Fruit fly (Drosophila melanogaster): ENCODE data around the gene C3G.

C3G gene

DNA sequence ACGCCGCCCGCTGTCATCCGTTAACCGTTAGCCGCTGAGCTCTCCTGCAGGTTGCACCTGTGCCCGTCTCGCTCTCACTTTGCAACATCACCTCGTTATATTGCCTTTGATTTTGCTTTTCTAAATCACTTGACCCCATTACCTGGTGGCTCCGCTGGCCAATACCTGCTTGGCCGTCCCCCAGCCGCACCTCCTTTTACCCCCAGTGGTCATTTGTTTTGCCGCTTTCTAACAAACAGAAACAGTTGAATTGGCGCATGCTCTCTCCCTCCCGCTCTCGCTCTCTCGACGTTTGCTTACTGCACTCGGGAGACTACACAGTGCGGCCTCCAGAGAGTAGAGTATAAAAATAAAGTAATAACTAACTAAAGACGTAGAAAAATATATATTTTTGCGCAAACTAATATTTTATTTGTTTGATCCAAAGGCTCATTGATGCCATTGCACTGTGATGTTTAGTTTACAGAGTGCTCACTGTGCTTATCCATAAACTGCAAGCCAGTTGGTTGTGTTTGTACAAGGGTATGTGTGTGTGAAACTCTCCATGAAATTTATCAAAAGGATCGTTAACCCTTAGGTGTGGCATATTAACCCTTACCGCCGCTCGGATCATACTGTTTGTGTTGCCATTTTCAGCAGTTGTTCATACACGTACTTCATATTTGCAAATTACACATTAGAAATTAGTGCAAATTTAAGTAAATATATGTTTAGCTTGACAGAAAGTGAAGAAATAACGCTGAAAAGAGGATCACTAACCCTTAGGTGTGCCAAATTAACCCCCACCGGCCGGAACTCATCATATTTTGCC, 1.3 kb upstream of the C3G start (continued):
- peak; percentile 78 for TF ChIP-seq ap (GFP tag; IDR thresholded peaks at IDR 0.05)
- TF ChIP-seq CG17186 (GFP tag; optimal IDR thresholded peaks at IDR 0.05): peak; percentile 16
- peak; percentile 75 for TF ChIP-seq Bteb2 (GFP tag; optimal IDR thresholded peaks at IDR 0.05)
- TF ChIP-seq fru (optimal IDR thresholded peaks at IDR 0.05): no peak
- TF ChIP-seq ken (GFP tag; IDR thresholded peaks at IDR 0.05): peak; percentile 93
- TF ChIP-seq maf-S (GFP tag; optimal IDR thresholded peaks at IDR 0.05): no peak
- peak; percentile 33 for TF ChIP-seq CG6683 (GFP tag; optimal IDR thresholded peaks at IDR 0.05)
- TF ChIP-seq CG9932 (GFP tag; IDR thresholded peaks at IDR 0.05): peak; percentile 89
- peak; percentile 89 for TF ChIP-seq Optix (GFP tag; IDR thresholded peaks at IDR 0.05)
- peak; percentile 66 for TF ChIP-seq CG16863 (GFP tag; optimal IDR thresholded peaks at IDR 0.05)
- TF ChIP-seq cato (GFP tag; optimal IDR thresholded peaks at IDR 0.05; ENCODE audit: borderline replicate concordance): peak; percentile 30
- TF ChIP-seq CG1602 (GFP tag; optimal IDR thresholded peaks at IDR 0.05): peak; percentile 77
- peak; percentile 7 for TF ChIP-seq CG3065 (GFP tag; optimal IDR thresholded peaks at IDR 0.05)
- TF ChIP-seq unpg (GFP tag; optimal IDR thresholded peaks at IDR 0.05): no peak
- no peak; the same call in 1 of the 2 replicates for TF ChIP-seq CG31441 (GFP tag; IDR thresholded peaks at IDR 0.05)
- TF ChIP-seq ems (GFP tag; optimal IDR thresholded peaks at IDR 0.05): peak; percentile 68
- peak; percentile 77 for TF ChIP-seq dmrt11E (tag; optimal IDR thresholded peaks at IDR 0.05)
- TF ChIP-seq CG4820 (GFP tag; optimal IDR thresholded peaks at IDR 0.05): peak; percentile 64
- peak; percentile 80 for TF ChIP-seq ewg (GFP tag; optimal IDR thresholded peaks at IDR 0.05)
- no peak for TF ChIP-seq grn (GFP tag; optimal IDR thresholded peaks at IDR 0.05)
- peak; percentile 87 for TF ChIP-seq ara (GFP tag; IDR thresholded peaks at IDR 0.05)
- peak; percentile 61 for TF ChIP-seq CHES-1-like (GFP tag; optimal IDR thresholded peaks at IDR 0.05)
- TF ChIP-seq tio (GFP tag; optimal IDR thresholded peaks at IDR 0.05): peak; percentile 79
- peak; percentile 53 for TF ChIP-seq CG1832 (GFP tag; optimal IDR thresholded peaks at IDR 0.05)
- peak in 1 of 2 experiments; percentile 17 for TF ChIP-seq crp (GFP tag; optimal IDR thresholded peaks at IDR 0.05)
- no peak for TF ChIP-seq hbn (GFP tag; IDR thresholded peaks at IDR 0.05; ENCODE audit: partially characterized antibody)
- TF ChIP-seq YL-1 (GFP tag; optimal IDR thresholded peaks at IDR 0.05): no peak
- peak; percentile 87 for TF ChIP-seq dysf (GFP tag; IDR thresholded peaks at IDR 0.05)
- TF ChIP-seq zen (tag; optimal IDR thresholded peaks at IDR 0.05): peak; percentile 58
- no peak for TF ChIP-seq ham (GFP tag; IDR thresholded peaks at IDR 0.05)
- TF ChIP-seq mam (GFP tag; optimal IDR thresholded peaks at IDR 0.05): peak; percentile 62
- peak; percentile 96 for TF ChIP-seq Med (GFP tag)
- no peak for TF ChIP-seq CG16813 (GFP tag; IDR thresholded peaks at IDR 0.05; ENCODE audit: partially characterized antibody)
- TF ChIP-seq CG43689 (GFP tag; IDR thresholded peaks at IDR 0.05): peak; percentile 62
- TF ChIP-seq Dad (GFP tag; optimal IDR thresholded peaks at IDR 0.05): peak; percentile 51
- TF ChIP-seq pzg (GFP tag; optimal IDR thresholded peaks at IDR 0.05): no peak
- no peak for TF ChIP-seq HLH4C (GFP tag; IDR thresholded peaks at IDR 0.05; ENCODE audit: partially characterized antibody)
- no peak for TF ChIP-seq hkb (optimal IDR thresholded peaks at IDR 0.05)
- TF ChIP-seq hkb (GFP tag; IDR thresholded peaks at IDR 0.05): peak; percentile 91
- TF ChIP-seq run (tag; optimal IDR thresholded peaks at IDR 0.05): peak; percentile 33
- peak; percentile 84 for TF ChIP-seq Xbp1 (GFP tag; optimal IDR thresholded peaks at IDR 0.05)
- peak; percentile 89 for TF ChIP-seq CG10366 (GFP tag; IDR thresholded peaks at IDR 0.05)
- TF ChIP-seq CG32532 (GFP tag; IDR thresholded peaks at IDR 0.05): peak; percentile 88
- peak; percentile 79 for TF ChIP-seq CG17829 (tag; optimal IDR thresholded peaks at IDR 0.05)
- TF ChIP-seq CG6791 (GFP tag; IDR thresholded peaks at IDR 0.05; ENCODE audit: partially characterized antibody): no peak
- TF ChIP-seq Hey (tag; optimal IDR thresholded peaks at IDR 0.05): no peak
- TF ChIP-seq jumu (GFP tag; optimal IDR thresholded peaks at IDR 0.05): peak; percentile 55
- no peak for TF ChIP-seq bigmax (GFP tag; optimal IDR thresholded peaks at IDR 0.05)
- TF ChIP-seq eyg (GFP tag; optimal IDR thresholded peaks at IDR 0.05): no peak
- peak; percentile 64 for TF ChIP-seq nerfin-1 (tag; optimal IDR thresholded peaks at IDR 0.05)

Data from whole organism, embryonic.